Fruit fly (Drosophila melanogaster) whole organism, prepupa: ENCODE data around the gene Axn.

Experiments
- Blimp-1 ChIP-seq: fragments of 200-800 bp; sonication (Bioruptor generic); optimal IDR thresholded peaks from 3 replicates; lab custom pipeline; 2017; ENCODE audit warnings: missing biosample characterization, missing genetic modification characterization, mild to moderate bottlenecking, moderate library complexity, missing genetic modification reagents
- CG10631 ChIP-seq: fragments of 200-800 bp; sonication (Bioruptor generic); optimal IDR thresholded peaks from 2 replicates; lab custom pipeline; 2016; ENCODE audit warnings: missing biosample characterization, missing genetic modification characterization
- CG10669 ChIP-seq: fragments of 200-800 bp; sonication (Bioruptor generic); optimal IDR thresholded peaks from 3 replicates; lab custom pipeline; 2018; ENCODE audit warnings: missing biosample characterization, mild to moderate bottlenecking, missing genetic modification characterization, moderate library complexity
- CG11294 ChIP-seq: fragments of 200-800 bp; sonication (Bioruptor generic); IDR thresholded peaks from 2 replicates; pipeline ENCODE4 v1.3.6; 2022; ENCODE audit warnings: missing biosample characterization, missing genetic modification characterization
- CG11902 ChIP-seq: fragments of 200-800 bp; sonication (Bioruptor generic); optimal IDR thresholded peaks from 3 replicates; lab custom pipeline; 2016; ENCODE audit warnings: missing biosample characterization, missing genetic modification characterization
- CG15336 ChIP-seq: fragments of 200-800 bp; sonication (Bioruptor generic); IDR thresholded peaks from 2 replicates; pipeline ENCODE4 v1.3.6; 2022; ENCODE audit warnings: missing biosample characterization, missing genetic modification characterization
- CG16779 ChIP-seq: fragments of 200-800 bp; sonication (Bioruptor generic); optimal IDR thresholded peaks from 3 replicates; lab custom pipeline; 2017; ENCODE audit warnings: missing biosample characterization, mild to moderate bottlenecking, missing genetic modification characterization
- CG3032 ChIP-seq: fragments of 200-800 bp; optimal IDR thresholded peaks from 2 replicates; lab custom pipeline; 2019; ENCODE audit warnings: missing biosample characterization, mild to moderate bottlenecking, missing genetic modification characterization, moderate library complexity
- CG31627 ChIP-seq: fragments of 200-800 bp; sonication (Bioruptor generic); optimal IDR thresholded peaks from 3 replicates; lab custom pipeline; 2016; ENCODE audit warnings: missing biosample characterization, missing genetic modification characterization
- CG32006 ChIP-seq: fragments of 200-800 bp; sonication (Bioruptor generic); optimal IDR thresholded peaks from 3 replicates; lab custom pipeline; 2017; ENCODE audit warnings: missing biosample characterization, mild to moderate bottlenecking, missing genetic modification characterization
- CG34406 ChIP-seq: fragments of 200-800 bp; sonication (Bioruptor generic); optimal IDR thresholded peaks from 3 replicates; lab custom pipeline; 2016; ENCODE audit warnings: missing biosample characterization, missing genetic modification characterization
- CG3919 ChIP-seq: fragments of 200-800 bp; sonication (Bioruptor generic); optimal IDR thresholded peaks from 3 replicates; lab custom pipeline; 2016; ENCODE audit warnings: missing biosample characterization, missing genetic modification characterization
- CG4318 ChIP-seq: fragments of 200-800 bp; sonication (Bioruptor generic); optimal IDR thresholded peaks from 3 replicates; lab custom pipeline; 2017; ENCODE audit warnings: missing biosample characterization, mild to moderate bottlenecking, missing genetic modification characterization
- CG6163 ChIP-seq: fragments of 200-800 bp; sonication (Bioruptor generic); IDR thresholded peaks from 3 replicates; pipeline ENCODE4 v1.3.6; 2022; ENCODE audit warnings: missing biosample characterization, missing genetic modification characterization
- CG6276 ChIP-seq: fragments of 200-800 bp; sonication (Bioruptor generic); optimal IDR thresholded peaks from 2 replicates; lab custom pipeline; 2017; ENCODE audit warnings: missing biosample characterization, mild to moderate bottlenecking, missing genetic modification characterization
- CG6792 ChIP-seq: fragments of 200-800 bp; sonication (Bioruptor generic); optimal IDR thresholded peaks from 3 replicates; lab custom pipeline; 2016; ENCODE audit warnings: missing biosample characterization, missing genetic modification characterization
- CG6808 ChIP-seq: fragments of 200-800 bp; sonication (Bioruptor generic); optimal IDR thresholded peaks from 3 replicates; lab custom pipeline; 2017; ENCODE audit warnings: missing biosample characterization, missing genetic modification characterization, mild to moderate bottlenecking, moderate library complexity, missing genetic modification reagents
- CG6854 ChIP-seq: fragments of 200-800 bp; sonication (Bioruptor generic); optimal IDR thresholded peaks from 2 replicates; lab custom pipeline; 2017; ENCODE audit warnings: missing biosample characterization, mild to moderate bottlenecking, missing genetic modification characterization
- CG7368 ChIP-seq: fragments of 200-800 bp; sonication (Bioruptor generic); optimal IDR thresholded peaks from 3 replicates; lab custom pipeline; 2016; ENCODE audit warnings: missing biosample characterization, missing genetic modification characterization
- CG8119 ChIP-seq: fragments of 200-800 bp; sonication (Bioruptor generic); IDR thresholded peaks from 3 replicates; pipeline ENCODE4 v1.3.6; 2022; ENCODE audit warnings: missing biosample characterization, missing genetic modification characterization
- CG8319 ChIP-seq: fragments of 200-800 bp; sonication (Bioruptor generic); optimal IDR thresholded peaks from 3 replicates; lab custom pipeline; 2016; ENCODE audit warnings: missing biosample characterization, missing genetic modification characterization
- CG8632 ChIP-seq: fragments of 200-800 bp; sonication (Bioruptor generic); optimal IDR thresholded peaks from 3 replicates; lab custom pipeline; 2016; ENCODE audit warnings: missing biosample characterization, missing genetic modification characterization
- CG9139 ChIP-seq: fragments of 200-800 bp; sonication (Bioruptor generic); optimal IDR thresholded peaks from 3 replicates; lab custom pipeline; 2017; ENCODE audit warnings: missing biosample characterization, mild to moderate bottlenecking, missing genetic modification characterization
- Eip75B ChIP-seq: fragments of 200-800 bp; sonication (Bioruptor generic); optimal IDR thresholded peaks from 3 replicates; lab custom pipeline; 2016; ENCODE audit warnings: missing biosample characterization, missing genetic modification characterization
- Eip78C ChIP-seq: fragments of 200-800 bp; sonication (Bioruptor generic); peaks from one replicate; lab custom pipeline; 2016; ENCODE audit warnings: missing biosample characterization, missing genetic modification characterization
- Eip93F ChIP-seq: fragments of 200-800 bp; sonication (Bioruptor generic); optimal IDR thresholded peaks from 2 replicates; lab custom pipeline; 2016; ENCODE audit warnings: missing biosample characterization, mild to moderate bottlenecking, missing genetic modification characterization
- Ets21C ChIP-seq: fragments of 200-800 bp; sonication (Bioruptor generic); optimal IDR thresholded peaks from 3 replicates; lab custom pipeline; 2016; ENCODE audit warnings: missing biosample characterization, missing genetic modification characterization
- Ets96B ChIP-seq: fragments of 200-800 bp; optimal IDR thresholded peaks from 2 replicates; lab custom pipeline; 2019; ENCODE audit warnings: missing biosample characterization, mild to moderate bottlenecking, missing genetic modification characterization, moderate library complexity
- Gug ChIP-seq: fragments of 200-800 bp; sonication (Bioruptor generic); IDR thresholded peaks from 2 replicates; pipeline ENCODE4 v1.3.6; 2022; ENCODE audit warnings: missing biosample characterization, missing genetic modification characterization
- Hr38 ChIP-seq: sonication (Bioruptor generic); optimal IDR thresholded peaks from 2 replicates; lab custom pipeline; 2016; ENCODE audit warnings: missing biosample characterization, missing genetic modification characterization
- Hr4 ChIP-seq: fragments of 200-800 bp; sonication (Bioruptor generic); optimal IDR thresholded peaks from 3 replicates; lab custom pipeline; 2016; ENCODE audit warnings: missing biosample characterization, missing genetic modification characterization
- Lpt ChIP-seq: fragments of 200-800 bp; sonication (Bioruptor generic); optimal IDR thresholded peaks from 3 replicates; lab custom pipeline; 2016; ENCODE audit warnings: missing biosample characterization, missing genetic modification characterization
- OdsH ChIP-seq: fragments of 200-800 bp; sonication (Bioruptor generic); optimal IDR thresholded peaks from 3 replicates; lab custom pipeline; 2016; ENCODE audit warnings: missing biosample characterization, missing genetic modification characterization
- Smox ChIP-seq: fragments of 200-800 bp; sonication (Bioruptor generic); optimal IDR thresholded peaks from 3 replicates; lab custom pipeline; 2016; ENCODE audit warnings: missing biosample characterization, missing genetic modification characterization
- Sox102F ChIP-seq: fragments of 200-800 bp; sonication (Bioruptor generic); optimal IDR thresholded peaks from 2 replicates; lab custom pipeline; 2016; ENCODE audit warnings: missing biosample characterization, mild to moderate bottlenecking, missing genetic modification characterization
- Sox14 ChIP-seq: fragments of 200-800 bp; sonication (Bioruptor generic); optimal IDR thresholded peaks from 3 replicates; lab custom pipeline; 2016; ENCODE audit warnings: missing biosample characterization, missing genetic modification characterization
- Sox15 ChIP-seq: fragments of 200-800 bp; sonication (Bioruptor generic); optimal IDR thresholded peaks from 3 replicates; lab custom pipeline; 2016; ENCODE audit warnings: missing biosample characterization, missing genetic modification characterization
- achi ChIP-seq: fragments of 200-800 bp; sonication (Bioruptor generic); optimal IDR thresholded peaks from 3 replicates; lab custom pipeline; 2016; ENCODE audit warnings: missing biosample characterization, missing genetic modification characterization
- acj6 ChIP-seq: fragments of 200-800 bp; sonication (Bioruptor generic); optimal IDR thresholded peaks from 3 replicates; lab custom pipeline; 2016; ENCODE audit warnings: missing biosample characterization, missing genetic modification characterization
- cyc ChIP-seq: fragments of 200-800 bp; sonication (Bioruptor generic); optimal IDR thresholded peaks from 3 replicates; lab custom pipeline; 2016; ENCODE audit warnings: missing biosample characterization, missing genetic modification characterization
- dac ChIP-seq: fragments of 200-800 bp; sonication (Bioruptor generic); optimal IDR thresholded peaks from 2 replicates; lab custom pipeline; 2017; ENCODE audit warnings: missing biosample characterization, mild to moderate bottlenecking, missing genetic modification characterization
- dsx ChIP-seq: fragments of 200-800 bp; optimal IDR thresholded peaks from 3 replicates; lab custom pipeline; 2019; ENCODE audit warnings: missing biosample characterization, mild to moderate bottlenecking, missing genetic modification characterization, moderate library complexity; ENCODE audit not compliant: poor library complexity, severe bottlenecking
- eg ChIP-seq: fragments of 200-800 bp; sonication (Bioruptor generic); IDR thresholded peaks from 3 replicates; pipeline ENCODE4 v1.3.6; 2022; ENCODE audit warnings: missing biosample characterization, missing genetic modification characterization
- esn ChIP-seq: fragments of 200-800 bp; sonication (Bioruptor generic); optimal IDR thresholded peaks from 2 replicates; lab custom pipeline; 2016; ENCODE audit warnings: missing biosample characterization, mild to moderate bottlenecking, missing genetic modification characterization, moderate library complexity
- fd59A ChIP-seq: fragments of 200-800 bp; sonication (Bioruptor generic); optimal IDR thresholded peaks from 2 replicates; lab custom pipeline; 2017; ENCODE audit warnings: missing biosample characterization, mild to moderate bottlenecking, missing genetic modification characterization, missing genetic modification reagents
- fd85E ChIP-seq: fragments of 200-800 bp; sonication (Bioruptor generic); optimal IDR thresholded peaks from 3 replicates; lab custom pipeline; 2016; ENCODE audit warnings: missing biosample characterization, missing genetic modification characterization
- lz ChIP-seq: fragments of 200-800 bp; sonication (Bioruptor generic); optimal IDR thresholded peaks from 3 replicates; lab custom pipeline; 2016; ENCODE audit warnings: missing biosample characterization, missing genetic modification characterization
- net ChIP-seq: fragments of 200-800 bp; sonication (Bioruptor generic); optimal IDR thresholded peaks from 3 replicates; lab custom pipeline; 2016; ENCODE audit warnings: missing biosample characterization, missing genetic modification characterization
- pdm3 ChIP-seq: fragments of 200-800 bp; sonication (Bioruptor generic); optimal IDR thresholded peaks from 3 replicates; lab custom pipeline; 2016; ENCODE audit warnings: missing biosample characterization, missing genetic modification characterization
- spab ChIP-seq: fragments of 200-800 bp; sonication (Bioruptor generic); optimal IDR thresholded peaks from 2 replicates; lab custom pipeline; 2017; ENCODE audit warnings: missing biosample characterization, mild to moderate bottlenecking, missing genetic modification characterization, missing genetic modification reagents
- ss ChIP-seq, 2 experiments: fragments of 200-800 bp; sonication (Bioruptor generic); optimal IDR thresholded peaks; 2 replicates in 1 of 2; 3 replicates in 1 of 2; lab custom pipeline; 2017 to 2018; ENCODE audit warnings: mild to moderate bottlenecking in 2 of 2, missing biosample characterization in 2 of 2, missing genetic modification characterization in 2 of 2, moderate library complexity in 1 of 2
- svp ChIP-seq: fragments of 200-800 bp; sonication (Bioruptor generic); peaks from one replicate; lab custom pipeline; 2016; ENCODE audit warnings: missing biosample characterization, missing genetic modification characterization
- vri ChIP-seq: fragments of 200-800 bp; sonication (Bioruptor generic); optimal IDR thresholded peaks from 3 replicates; lab custom pipeline; 2016; ENCODE audit warnings: missing biosample characterization, mild to moderate bottlenecking, missing genetic modification characterization

The Axn gene

dm6 chr3R:30071827-30072226 is 49.2 kb downstream of the Axn start:
- TF ChIP-seq CG6276 (GFP tag; lab: Kevin White, UChicago) (peak; percentile 35), Ets21C (GFP tag; lab: Kevin White, UChicago) (peak; percentile 42), fd59A (GFP tag; lab: Kevin White, UChicago) (no peak), eg (GFP tag; lab: Robert Waterston, UW) (peak; percentile 75), Ets96B (tag; lab: Kevin White, UChicago) (no peak), CG31627 (GFP tag; lab: Kevin White, UChicago) (peak; percentile 44), Sox15 (peak; percentile 14), dac (GFP tag; lab: Kevin White, UChicago) (no peak), lz (GFP tag; lab: Kevin White, UChicago) (peak; percentile 17), CG34406 (GFP tag; lab: Kevin White, UChicago) (peak; percentile 5), CG3032 (no peak), cyc (peak; percentile 40), pdm3 (GFP tag; lab: Kevin White, UChicago) (no peak), spab (GFP tag; lab: Kevin White, UChicago) (no peak), vri (peak; percentile 19), CG10631 (GFP tag; lab: Kevin White, UChicago) (no peak), CG8632 (GFP tag; lab: Kevin White, UChicago) (peak; percentile 7), Hr4 (GFP tag; lab: Kevin White, UChicago) (peak; percentile 37), esn (peak; percentile 44), CG6854 (no peak), fd85E (no peak), CG10669 (GFP tag; lab: Kevin White, UChicago) (no peak), CG11294 (GFP tag; lab: Robert Waterston, UW) (0 out of 2 replicates have a peak, but pooled peaks have one; percentile 18), Smox (GFP tag; lab: Kevin White, UChicago) (no peak), ss (GFP tag; optimal IDR thresholded peaks at IDR 0.05; lab: Kevin White, UChicago) (no peak), Sox14 (peak; percentile 7), CG6808 (no peak), CG7368 (GFP tag; lab: Kevin White, UChicago) (peak; percentile 23), Eip75B (GFP tag; lab: Kevin White, UChicago) (peak; percentile 34), Blimp-1 (GFP tag; lab: Kevin White, UChicago) (no peak), CG9139 (GFP tag; lab: Kevin White, UChicago) (no peak), CG15336 (GFP tag; lab: Robert Waterston, UW) (0 out of 2 replicates have a peak, but pooled peaks have one; percentile 38), Lpt (GFP tag; lab: Kevin White, UChicago) (no peak), acj6 (GFP tag; lab: Kevin White, UChicago) (peak; percentile 37), Eip93F (GFP tag; lab: Kevin White, UChicago) (no peak), Gug (GFP tag; lab: Robert Waterston, UW) (no peak), CG4318 (no peak), svp (GFP tag; lab: Kevin White, UChicago) (peak; percentile 87), CG16779 (tag; lab: Kevin White, UChicago) (no peak), OdsH (GFP tag; lab: Kevin White, UChicago) (peak; percentile 34), Hr38 (GFP tag; lab: Kevin White, UChicago) (no peak), achi (GFP tag; lab: Kevin White, UChicago) (peak; percentile 39), net (GFP tag; lab: Kevin White, UChicago) (peak; percentile 10), CG6163 (GFP tag; lab: Robert Waterston, UW) (peak; percentile 82), CG11902 (GFP tag; lab: Kevin White, UChicago) (peak; percentile 11), CG6792 (GFP tag; lab: Kevin White, UChicago) (no peak), CG8119 (peak; percentile 42; the same call in 2 of the 3 replicates), CG32006 (GFP tag; lab: Kevin White, UChicago) (peak; percentile 32), CG3919 (peak; percentile 43), Sox102F (GFP tag; lab: Kevin White, UChicago) (peak; percentile 36), Eip78C (peak; percentile 75), dsx (GFP tag; lab: Kevin White, UChicago) (no peak), CG8319 (GFP tag; lab: Kevin White, UChicago) (no peak)
